Worm (Caenorhabditis elegans) whole organism, L4/young adult: ENCODE data around the gene pyk-2.
"Not testable (repeated sequence)": the region's sequence is repeated elsewhere in the genome, so short reads cannot be mapped to it uniquely, and the experiment has no call there.

Source experiments
- W03F9.2 ChIP-seq: fragments of 150-350 bp; optimal IDR thresholded peaks from 2 replicates; lab custom pipeline; 2014; ENCODE audit warnings: missing biosample characterization, missing genetic modification characterization
- dao-5 ChIP-seq: sonication (generic microtip); optimal IDR thresholded peaks from 2 replicates; lab custom pipeline; 2016; ENCODE audit warnings: missing genotype, missing genetic modification characterization, moderate library complexity, missing compliant biosample characterization
- him-1 ChIP-seq: sonication (generic microtip); optimal IDR thresholded peaks from 2 replicates; lab custom pipeline; 2016; ENCODE audit warnings: missing genotype, missing genetic modification reagents, missing genetic modification characterization, missing compliant biosample characterization

pyk-2 gene

DNA sequence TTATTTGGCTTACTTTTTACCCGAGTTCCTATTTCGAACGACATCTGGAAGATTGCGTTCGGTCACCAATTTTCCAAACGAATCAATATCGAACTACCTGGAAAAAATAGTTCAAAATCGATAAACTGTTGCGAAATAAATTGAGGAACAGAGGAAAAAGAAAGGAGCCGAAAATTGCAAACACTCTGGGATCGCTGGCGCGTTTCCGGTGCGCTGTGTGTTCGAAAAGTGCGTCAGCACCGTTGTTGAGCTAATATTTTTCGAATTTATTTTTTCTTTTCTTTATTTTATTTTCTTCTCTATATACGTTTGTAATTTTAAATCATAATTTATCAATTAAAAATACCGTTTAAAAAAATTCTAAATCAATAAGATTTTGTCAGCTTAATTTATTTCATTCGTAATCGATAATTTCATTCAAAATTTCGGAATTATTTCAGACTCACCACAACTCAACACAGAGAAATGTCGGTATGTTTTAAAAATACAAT, 23.4 kb downstream of the pyk-2 start, which contains the start of the genes dnc-1 and lsm-7:
dnc-1 (minus strand) TSS at position 142 of the 491 bp plus-strand sequence.
lsm-7 (plus strand) TSS at position 441 of the 491 bp plus-strand sequence.
- no peak for TF ChIP-seq dao-5 (tag; lab: Kevin White, UChicago)
- TF ChIP-seq W03F9.2, result peak; percentile 81
- TF ChIP-seq him-1, result peak; percentile 21

ce11 chrIV:10933777-10934546, 24.2 kb downstream of the pyk-2 start:
- TF ChIP-seq dao-5 (tag; lab: Kevin White, UChicago) (no peak), him-1 (peak; percentile 11), W03F9.2 (peak; percentile 8)

ce11 chrIV:10934786-10935185, 25.1 kb downstream of the pyk-2 start:
- TF ChIP-seq W03F9.2 (no peak), him-1 (no peak), dao-5 (tag; lab: Kevin White, UChicago) (no peak)

- TF ChIP-seq dao-5 (tag; lab: Kevin White, UChicago), result no peak
- TF ChIP-seq him-1, result peak; percentile 70
- TF ChIP-seq W03F9.2, result peak; percentile 81
These were observed 25.6 kb downstream of the pyk-2 start for ce11 chrIV:10935336-10935735.

ce11 chrIV:10935853-10936491, 26.3 kb downstream of the pyk-2 start, which contains the start of gene lgg-2:
Gene lgg-2 (minus strand): TSS chrIV:10935903.
- TF ChIP-seq dao-5 (tag; lab: Kevin White, UChicago), result peak; percentile 4
- peak; percentile 83 for TF ChIP-seq W03F9.2
- TF ChIP-seq him-1, result peak; percentile 38

- TF ChIP-seq dao-5 (tag; lab: Kevin White, UChicago), result no peak
- peak; percentile 80 for TF ChIP-seq W03F9.2
- TF ChIP-seq him-1, result no peak
These were observed 27.3 kb downstream of the pyk-2 start, which contains the start of gene fic-1 for ce11 chrIV:10936906-10937540. Gene fic-1 (plus strand): TSS chrIV:10937454.

- TF ChIP-seq dao-5 (tag; lab: Kevin White, UChicago) (no peak), him-1 (no peak), W03F9.2 (no peak)
These were observed 39.1 kb downstream of the pyk-2 start, which contains the start of gene Y69E1A.1 for ce11 chrIV:10948797-10949196. Gene Y69E1A.1 (minus strand): TSS chrIV:10948897.

ce11 chrIV:10949510-10949909, 39.8 kb downstream of the pyk-2 start, which contains the start of gene nsph-3.1:
Gene nsph-3.1 (plus strand): TSS chrIV:10949810.
- TF ChIP-seq W03F9.2 (no peak), him-1 (no peak), dao-5 (tag; lab: Kevin White, UChicago) (no peak)

DNA sequence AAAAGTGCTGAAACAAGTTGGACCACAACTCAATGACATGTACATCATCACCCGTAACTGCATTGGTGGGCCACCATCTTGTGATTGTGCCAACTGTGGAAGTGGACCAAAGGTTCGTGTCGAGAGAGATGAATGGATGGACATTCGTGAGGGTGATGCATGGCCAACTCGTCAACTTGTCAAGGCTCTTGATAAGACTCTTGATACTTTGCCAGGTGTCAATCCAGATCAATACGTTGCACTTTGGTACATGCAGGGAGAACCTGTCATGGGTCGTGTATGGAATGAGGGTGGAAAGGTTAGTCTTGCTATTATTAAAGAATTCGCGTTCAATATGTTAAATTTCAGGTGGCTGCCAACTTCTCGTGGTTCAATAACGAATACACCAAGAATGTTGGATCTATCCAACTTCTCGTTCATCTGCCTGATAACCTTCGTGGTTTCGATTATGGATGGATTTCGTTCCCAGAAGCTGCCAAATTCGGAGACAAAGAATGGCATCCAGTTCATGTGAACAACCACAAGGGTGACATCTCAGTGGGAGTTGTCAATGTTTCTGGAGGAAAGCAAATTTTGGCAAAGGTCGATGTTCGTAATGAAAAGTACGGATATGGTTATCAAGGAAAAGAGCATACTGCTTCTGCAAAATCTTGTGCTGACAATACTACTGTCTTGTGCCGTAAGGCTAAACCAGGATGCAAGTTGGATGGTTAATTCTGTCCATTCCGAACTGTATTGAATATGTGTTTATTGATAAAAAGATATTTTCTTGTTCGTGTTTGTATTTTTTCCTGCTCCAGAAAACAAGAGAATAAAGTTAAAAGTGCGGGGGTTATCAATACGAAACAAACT, 40.9 kb downstream of the pyk-2 start:
- TF ChIP-seq dao-5 (tag; lab: Kevin White, UChicago) (no peak), him-1 (no peak), W03F9.2 (no peak)

DNA sequence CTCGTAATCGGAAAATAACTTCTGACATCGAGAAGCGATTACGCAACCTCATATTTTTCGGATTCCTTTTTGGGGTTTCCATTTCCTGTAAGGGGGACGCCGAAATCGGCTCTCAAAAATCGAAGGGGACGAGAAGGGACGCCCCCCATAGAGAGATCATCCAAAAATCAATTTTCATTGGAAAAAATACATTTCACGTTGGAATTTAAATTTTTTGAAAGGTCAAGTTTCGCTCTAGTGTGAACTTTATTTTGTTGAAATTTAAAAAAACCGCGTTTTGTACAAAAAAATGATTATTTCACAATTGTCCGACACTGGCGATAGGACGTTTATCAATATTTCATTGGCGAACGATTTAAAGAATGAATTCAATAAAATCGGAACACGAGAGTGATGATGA, 42.3 kb downstream of the pyk-2 start, which contains the start of gene Y69E1A.3:
Y69E1A.3 (plus strand) TSS at position 301 of the 400 bp plus-strand sequence.
- TF ChIP-seq W03F9.2, result no peak

DNA sequence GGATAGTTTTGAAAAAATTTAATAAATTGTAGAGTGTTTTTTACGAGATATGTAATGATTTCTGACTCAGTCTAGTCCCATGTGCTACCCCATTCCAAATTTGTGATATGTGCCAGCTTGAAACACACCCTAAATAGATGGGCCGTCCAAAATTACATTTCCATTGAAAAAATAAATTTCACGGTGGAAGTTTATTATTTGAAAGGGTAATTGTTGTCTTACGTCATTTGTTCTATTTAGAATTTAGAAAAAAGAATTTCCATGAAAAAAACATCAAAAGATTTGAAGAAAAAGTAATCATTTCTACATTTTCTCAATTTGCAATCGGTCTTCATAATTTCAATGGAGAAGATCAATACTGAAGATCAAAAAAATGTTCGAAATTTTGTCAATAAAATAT, 45.2 kb downstream of the pyk-2 start, which contains the start of gene Y69E1A.4:
Y69E1A.4 (plus strand) TSS at position 301 of the 400 bp plus-strand sequence.
- not testable (repeated sequence) for TF ChIP-seq W03F9.2; him-1; dao-5 (tag; lab: Kevin White, UChicago)

- TF ChIP-seq W03F9.2, result no peak
- no peak for TF ChIP-seq him-1
- no peak for TF ChIP-seq dao-5 (tag; lab: Kevin White, UChicago)
These were observed 48.0 kb downstream of the pyk-2 start, which contains the start of gene Y69E1A.5 for ce11 chrIV:10957583-10958229. Gene Y69E1A.5 (minus strand): TSS chrIV:10957655.

ce11 chrIV:10958230-10958588, 48.5 kb downstream of the pyk-2 start, which contains the start of gene sri-19:
Gene sri-19 (plus strand): TSS chrIV:10958372.
- TF ChIP-seq him-1, result no peak
- TF ChIP-seq dao-5 (tag; lab: Kevin White, UChicago), result no peak
- no peak for TF ChIP-seq W03F9.2
